Worm (Caenorhabditis elegans) whole organism, L4 larva: ENCODE data around the gene nhr-112.

ENCODE experiments used
- fos-1 ChIP-seq: fragments of 150-350 bp; optimal IDR thresholded peaks from 2 replicates; lab custom pipeline; 2014; ENCODE audit warnings: missing biosample characterization, missing genetic modification characterization
- snpc-4 ChIP-seq: fragments of 150-350 bp; optimal IDR thresholded peaks from 2 replicates; lab custom pipeline; 2014; ENCODE audit warnings: missing biosample characterization, missing genetic modification characterization
- unc-39 ChIP-seq: sonication (generic microtip); optimal IDR thresholded peaks from 2 replicates; lab custom pipeline; 2017; ENCODE audit warnings: missing biosample characterization, missing genetic modification characterization
- unc-62 ChIP-seq, 3 experiments: fragments of 150-350 bp in 1 of 3; sonication (generic microtip); optimal IDR thresholded peaks in 2 of 3; peaks in 1 of 3; 1 replicate in 1 of 3; 2 replicates in 2 of 3; lab custom pipeline; 2014 to 2017; ENCODE audit warnings: missing biosample characterization in 3 of 3, missing genetic modification characterization in 3 of 3, missing genetic modification reagents in 3 of 3, missing genotype in 1 of 3
- zag-1 ChIP-seq: fragments of 150-350 bp; optimal IDR thresholded peaks from 2 replicates; lab custom pipeline; 2014; ENCODE audit warnings: missing biosample characterization, missing genetic modification characterization

ce11 chrV:16739100-16739499, 15.5 kb upstream of the nhr-112 start, which contains the start of the genes clec-29 and clec-39:
- TF ChIP-seq fos-1 (tag; lab: Kevin White, UChicago): no peak
- no peak for TF ChIP-seq unc-62 (GFP tag; optimal IDR thresholded peaks at IDR 0.05 in 1 of 2; lab: Kevin White, UChicago)
- TF ChIP-seq unc-62 (tag; optimal IDR thresholded peaks at IDR 0.05; lab: Kevin White, UChicago): no peak
- no peak for TF ChIP-seq unc-39
- no peak for TF ChIP-seq snpc-4 (tag; lab: Kevin White, UChicago)
- TF ChIP-seq zag-1 (tag; lab: Kevin White, UChicago): no peak
